Worm (Caenorhabditis elegans) whole organism, L3 larva: ENCODE results near the gene rev-1.
A peak's percentile ranks its signal among the peaks of the same experiment; 100 is the strongest.

Experiments
- ZK546.5 ChIP-seq: sonication (generic microtip); optimal IDR thresholded peaks from 2 replicates; lab custom pipeline; 2017; ENCODE audit warnings: missing biosample characterization, missing genetic modification characterization
- ama-1 ChIP-seq: fragments of 150-350 bp; optimal IDR thresholded peaks from 2 replicates; lab custom pipeline; 2018
- ceh-82 ChIP-seq: fragments of 150-350 bp; optimal IDR thresholded peaks from 2 replicates; lab custom pipeline; 2014; ENCODE audit warnings: missing biosample characterization, missing genetic modification characterization
- ceh-9 ChIP-seq: sonication (generic microtip); optimal IDR thresholded peaks from 2 replicates; lab custom pipeline; 2018; ENCODE audit warnings: missing biosample characterization, missing genetic modification characterization
- daf-12 ChIP-seq: fragments of 150-350 bp; optimal IDR thresholded peaks from 2 replicates; lab custom pipeline; 2014; ENCODE audit warnings: missing biosample characterization, missing genetic modification reagents, missing genetic modification characterization
- egl-27 ChIP-seq: sonication (generic microtip); optimal IDR thresholded peaks from 4 replicates; lab custom pipeline; 2017; ENCODE audit warnings: missing biosample characterization, missing genetic modification reagents, missing genetic modification characterization
- egl-5 ChIP-seq: fragments of 150-350 bp; optimal IDR thresholded peaks from 2 replicates; lab custom pipeline; 2017; ENCODE audit warnings: missing biosample characterization, missing genetic modification reagents, missing genetic modification characterization, inconsistent platforms
- elt-1 ChIP-seq: fragments of 150-350 bp; optimal IDR thresholded peaks from 2 replicates; lab custom pipeline; 2014; ENCODE audit warnings: missing biosample characterization, missing genetic modification characterization
- elt-2 ChIP-seq: sonication (generic microtip); optimal IDR thresholded peaks from 2 replicates; lab custom pipeline; 2016; ENCODE audit warnings: missing genetic modification reagents, mild to moderate bottlenecking, missing genetic modification characterization, missing compliant biosample characterization
- elt-3 ChIP-seq, 3 experiments: fragments of 150-350 bp in 1 of 3; sonication (generic microtip) in 2 of 3; optimal IDR thresholded peaks; 2 replicates in 2 of 3; 4 replicates in 1 of 3; lab custom pipeline; 2014 to 2017; ENCODE audit warnings: missing biosample characterization in 3 of 3, missing genetic modification characterization in 3 of 3
- eor-1 ChIP-seq, 2 experiments: fragments of 150-350 bp; optimal IDR thresholded peaks; 2 replicates each; lab custom pipeline; 2014 to 2018; ENCODE audit warnings: missing biosample characterization in 2 of 2, missing genetic modification characterization in 2 of 2
- fkh-10 ChIP-seq: sonication (generic microtip); optimal IDR thresholded peaks from 2 replicates; lab custom pipeline; 2017; ENCODE audit warnings: missing biosample characterization, missing genetic modification reagents, missing genetic modification characterization
- fkh-2 ChIP-seq: fragments of 150-350 bp; optimal IDR thresholded peaks from 2 replicates; lab custom pipeline; 2014; ENCODE audit warnings: missing biosample characterization, missing genetic modification reagents, missing genetic modification characterization
- hmg-11 ChIP-seq: sonication (generic microtip); optimal IDR thresholded peaks from 2 replicates; lab custom pipeline; 2016; ENCODE audit warnings: missing genetic modification characterization, missing compliant biosample characterization
- jun-1 ChIP-seq: fragments of 150-350 bp; optimal IDR thresholded peaks from 2 replicates; lab custom pipeline; 2014; ENCODE audit warnings: missing biosample characterization, missing genetic modification reagents, missing genetic modification characterization
- lin-15B ChIP-seq: fragments of 150-350 bp; optimal IDR thresholded peaks from 2 replicates; lab custom pipeline; 2014; ENCODE audit warnings: missing biosample characterization, missing genetic modification characterization
- lin-39 ChIP-seq: fragments of 150-350 bp; optimal IDR thresholded peaks from 2 replicates; lab custom pipeline; 2018; ENCODE audit warnings: missing biosample characterization, missing genetic modification reagents, missing genetic modification characterization
- lsy-12 ChIP-seq: sonication (generic microtip); optimal IDR thresholded peaks from 2 replicates; lab custom pipeline; 2016; ENCODE audit warnings: mild to moderate bottlenecking, missing genetic modification characterization, missing compliant biosample characterization
- mdl-1 ChIP-seq: fragments of 150-350 bp; optimal IDR thresholded peaks from 2 replicates; lab custom pipeline; 2014; ENCODE audit warnings: missing biosample characterization, missing genetic modification characterization
- nfya-1 ChIP-seq: sonication (generic microtip); optimal IDR thresholded peaks from 2 replicates; lab custom pipeline; 2017; ENCODE audit warnings: missing genetic modification characterization, mild to moderate bottlenecking, missing compliant biosample characterization, antibody characterized with exemption, moderate library complexity; ENCODE audit not compliant: insufficient read depth
- nhr-11 ChIP-seq: fragments of 150-350 bp; optimal IDR thresholded peaks from 2 replicates; lab custom pipeline; 2014; ENCODE audit warnings: missing biosample characterization, missing genetic modification characterization
- nhr-12 ChIP-seq: fragments of 150-350 bp; optimal IDR thresholded peaks from 2 replicates; lab custom pipeline; 2014; ENCODE audit warnings: missing biosample characterization, missing genetic modification characterization
- nhr-237 ChIP-seq: fragments of 150-350 bp; optimal IDR thresholded peaks from 2 replicates; lab custom pipeline; 2014; ENCODE audit warnings: missing biosample characterization, missing genetic modification characterization
- nhr-25 ChIP-seq: sonication (generic microtip); optimal IDR thresholded peaks from 2 replicates; lab custom pipeline; 2017; ENCODE audit warnings: missing biosample characterization, missing genetic modification characterization
- nhr-28 ChIP-seq: fragments of 150-350 bp; optimal IDR thresholded peaks from 2 replicates; lab custom pipeline; 2014; ENCODE audit warnings: missing biosample characterization, missing genetic modification characterization
- nhr-67 ChIP-seq: fragments of 150-350 bp; optimal IDR thresholded peaks from 2 replicates; lab custom pipeline; 2014; ENCODE audit warnings: missing biosample characterization, missing genetic modification characterization
- nhr-76 ChIP-seq: fragments of 150-350 bp; sonication (generic microtip); optimal IDR thresholded peaks from 5 replicates; lab custom pipeline; 2014; ENCODE audit warnings: missing biosample characterization, missing genetic modification characterization
- nhr-77 ChIP-seq: fragments of 150-350 bp; optimal IDR thresholded peaks from 2 replicates; lab custom pipeline; 2014; ENCODE audit warnings: missing biosample characterization, missing genetic modification characterization
- pha-4 ChIP-seq: fragments of 150-350 bp; optimal IDR thresholded peaks from 2 replicates; lab custom pipeline; 2014; ENCODE audit warnings: missing biosample characterization, missing genetic modification reagents, missing genetic modification characterization
- sea-2 ChIP-seq: fragments of 150-350 bp; sonication (generic microtip); optimal IDR thresholded peaks from 4 replicates; lab custom pipeline; 2014; ENCODE audit warnings: missing biosample characterization, missing genetic modification reagents, missing genetic modification characterization
- skn-1 ChIP-seq: fragments of 150-350 bp; optimal IDR thresholded peaks from 2 replicates; lab custom pipeline; 2014; ENCODE audit warnings: missing biosample characterization, missing genetic modification characterization
- snpc-4 ChIP-seq: fragments of 150-350 bp; optimal IDR thresholded peaks from 2 replicates; lab custom pipeline; 2014; ENCODE audit warnings: missing biosample characterization, missing genetic modification characterization
- tbx-2 ChIP-seq: sonication (generic microtip); optimal IDR thresholded peaks from 2 replicates; lab custom pipeline; 2016; ENCODE audit warnings: mild to moderate bottlenecking, missing genetic modification characterization, missing compliant biosample characterization
- unc-39 ChIP-seq: sonication (generic microtip); optimal IDR thresholded peaks from 4 replicates; lab custom pipeline; 2017; ENCODE audit warnings: missing biosample characterization, missing genetic modification characterization
- unc-62 ChIP-seq: fragments of 150-350 bp; sonication (generic microtip); optimal IDR thresholded peaks from 4 replicates; lab custom pipeline; 2014; ENCODE audit warnings: missing biosample characterization, missing genetic modification reagents, missing genetic modification characterization
- zag-1 ChIP-seq: fragments of 150-350 bp; optimal IDR thresholded peaks from 2 replicates; lab custom pipeline; 2014; ENCODE audit warnings: missing biosample characterization, missing genetic modification characterization
- ztf-11 ChIP-seq: fragments of 150-350 bp; optimal IDR thresholded peaks from 2 replicates; lab custom pipeline; 2014; ENCODE audit warnings: missing biosample characterization, missing genetic modification characterization
- ztf-4 ChIP-seq: fragments of 150-350 bp; optimal IDR thresholded peaks from 2 replicates; lab custom pipeline; 2014; ENCODE audit warnings: missing biosample characterization, missing genetic modification characterization

The rev-1 gene

ce11 chrII:7900190-7900672, at the start of gene rev-1:
TSS of gene rev-1 (plus strand) at chrII:7900622.
- TF ChIP-seq nhr-12 (tag; lab: Kevin White, UChicago), result no peak
- TF ChIP-seq tbx-2 (tag; lab: Kevin White, UChicago), result no peak
- no peak for TF ChIP-seq elt-3 (tag; optimal IDR thresholded peaks at IDR 0.05; lab: Kevin White, UChicago)
- no peak for TF ChIP-seq jun-1
- TF ChIP-seq unc-39 (tag; lab: Kevin White, UChicago), result no peak
- no peak for TF ChIP-seq ZK546.5
- TF ChIP-seq daf-12 (tag; lab: Kevin White, UChicago), result no peak
- TF ChIP-seq egl-27 (tag; lab: Kevin White, UChicago), result no peak
- no peak for TF ChIP-seq snpc-4
- no peak for TF ChIP-seq nhr-76 (tag; lab: Kevin White, UChicago)
- TF ChIP-seq nhr-28 (tag; lab: Kevin White, UChicago), result no peak
- TF ChIP-seq lsy-12, result no peak
- no peak for TF ChIP-seq skn-1 (tag; lab: Kevin White, UChicago)
- TF ChIP-seq zag-1, result no peak
- TF ChIP-seq nhr-67 (tag; lab: Kevin White, UChicago), result no peak

ce11 chrII:7851480-7851879, 48.9 kb upstream of the rev-1 start:
- TF ChIP-seq egl-5 (tag; lab: Kevin White, UChicago) (peak; percentile 75), lin-15B (tag; lab: Kevin White, UChicago) (no peak), nhr-11 (tag; lab: Kevin White, UChicago) (no peak), eor-1 (tag; optimal IDR thresholded peaks at IDR 0.05; lab: Kevin White, UChicago) (no peak), pha-4 (peak; percentile 62), sea-2 (GFP tag; lab: Kevin White, UChicago) (no peak), zag-1 (no peak), elt-2 (peak; percentile 50)

- no peak for TF ChIP-seq nfya-1 (tag; lab: Kevin White, UChicago)
These were observed 46.7 kb upstream of the rev-1 start, which contains the start of gene T09A5.5 for ce11 chrII:7853679-7854078. TSS of gene T09A5.5 (minus strand) at chrII:7853779.

- TF ChIP-seq nhr-28 (tag; lab: Kevin White, UChicago), result no peak
- TF ChIP-seq fkh-10 (GFP tag; lab: Kevin White, UChicago), result no peak
- TF ChIP-seq fkh-2 (tag; lab: Kevin White, UChicago), result no peak
- no peak for TF ChIP-seq nhr-76 (tag; lab: Kevin White, UChicago)
- no peak for TF ChIP-seq ama-1 (lab: Kevin White, UChicago)
- no peak for TF ChIP-seq lin-39
- no peak for TF ChIP-seq ztf-4 (tag; lab: Kevin White, UChicago)
- no peak for TF ChIP-seq elt-1 (tag; lab: Kevin White, UChicago)
- no peak for TF ChIP-seq sea-2 (GFP tag; lab: Kevin White, UChicago)
- no peak for TF ChIP-seq nhr-11 (tag; lab: Kevin White, UChicago)
- TF ChIP-seq ceh-9 (tag; lab: Kevin White, UChicago), result no peak
- no peak for TF ChIP-seq ceh-82 (tag; lab: Kevin White, UChicago)
- no peak for TF ChIP-seq nhr-25
- no peak for TF ChIP-seq zag-1
- no peak for TF ChIP-seq lin-15B (tag; lab: Kevin White, UChicago)
- no peak for TF ChIP-seq lsy-12
- no peak for TF ChIP-seq unc-62 (GFP tag; lab: Kevin White, UChicago)
These were observed 45.5 kb upstream of the rev-1 start, which contains the start of gene mdt-10 for ce11 chrII:7854942-7855341. TSS of gene mdt-10 (minus strand) at chrII:7855042.

ce11 chrII:7855619-7856018, 44.8 kb upstream of the rev-1 start, which contains the start of gene mdmh-35:
TSS of gene mdmh-35 (minus strand) at chrII:7855719.
- TF ChIP-seq nhr-28 (tag; lab: Kevin White, UChicago), result no peak
- no peak for TF ChIP-seq jun-1
- TF ChIP-seq mdl-1 (tag; lab: Kevin White, UChicago), result no peak
- no peak for TF ChIP-seq nhr-77 (tag; lab: Kevin White, UChicago)
- TF ChIP-seq fkh-2 (tag; lab: Kevin White, UChicago), result no peak
- no peak for TF ChIP-seq pha-4
- TF ChIP-seq hmg-11 (tag; lab: Kevin White, UChicago), result no peak
- no peak for TF ChIP-seq nhr-237 (tag; lab: Kevin White, UChicago)
- TF ChIP-seq unc-39 (tag; lab: Kevin White, UChicago), result no peak
- TF ChIP-seq unc-62 (GFP tag; lab: Kevin White, UChicago), result no peak
- no peak for TF ChIP-seq nhr-11 (tag; lab: Kevin White, UChicago)
- TF ChIP-seq ztf-11 (tag; lab: Kevin White, UChicago), result no peak
- TF ChIP-seq elt-3 (tag; optimal IDR thresholded peaks at IDR 0.05; lab: Kevin White, UChicago), result no peak
